Fruit fly (Drosophila melanogaster) Kc167 (cell line): ENCODE data around the gene CG34265.

Experiments used
- Myc ChIP-seq: fragments of >200 bp; optimal IDR thresholded peaks from 2 replicates; lab custom pipeline; 2017; ENCODE audit warnings: missing external identifiers
- Sin3A ChIP-seq: fragments of >200 bp; optimal IDR thresholded peaks from 2 replicates; lab custom pipeline; 2018; ENCODE audit warnings: missing external identifiers
- h ChIP-seq: fragments of >200 bp; optimal IDR thresholded peaks from 3 replicates; lab custom pipeline; 2018; ENCODE audit warnings: missing external identifiers
- insv ChIP-seq: fragments of >200 bp; optimal IDR thresholded peaks from 3 replicates; lab custom pipeline; 2018; ENCODE audit warnings: missing external identifiers
- psq ChIP-seq: fragments of >200 bp; optimal IDR thresholded peaks from 2 replicates; lab custom pipeline; 2017; ENCODE audit warnings: missing external identifiers
- ttk ChIP-seq: sonication (Bioruptor generic); optimal IDR thresholded peaks from 2 replicates; lab custom pipeline; 2017; ENCODE audit warnings: missing external identifiers

The CG34265 gene

dm6 chr3L:3304740-3305139 lies 36.5 kb downstream of the CG34265 start:
- TF ChIP-seq insv (lab: Kevin White, UChicago) (no peak), ttk (lab: Kevin White, UChicago) (no peak), Myc (lab: Kevin White, UChicago) (no peak), Sin3A (lab: Kevin White, UChicago) (no peak), h (no peak), psq (no peak)

dm6 chr3L:3305430-3305829 lies 37.2 kb downstream of the CG34265 start:
- TF ChIP-seq ttk (lab: Kevin White, UChicago): no peak
- no peak for TF ChIP-seq psq
- TF ChIP-seq insv (lab: Kevin White, UChicago): no peak
- TF ChIP-seq Myc (lab: Kevin White, UChicago): no peak
- TF ChIP-seq Sin3A (lab: Kevin White, UChicago): no peak
- TF ChIP-seq h: no peak

dm6 chr3L:3306515-3306914 lies 38.3 kb downstream of the CG34265 start:
- TF ChIP-seq Sin3A (lab: Kevin White, UChicago) (no peak), psq (no peak), ttk (lab: Kevin White, UChicago) (no peak), h (no peak), insv (lab: Kevin White, UChicago) (no peak), Myc (lab: Kevin White, UChicago) (no peak)

dm6 chr3L:3307593-3307992 lies 39.3 kb downstream of the CG34265 start:
- TF ChIP-seq psq (no peak), insv (lab: Kevin White, UChicago) (no peak), Sin3A (lab: Kevin White, UChicago) (no peak), ttk (lab: Kevin White, UChicago) (no peak), Myc (lab: Kevin White, UChicago) (no peak), h (no peak)

dm6 chr3L:3308676-3309613 lies 40.7 kb downstream of the CG34265 start:
- TF ChIP-seq psq (no peak), Sin3A (lab: Kevin White, UChicago) (no peak), h (no peak), insv (lab: Kevin White, UChicago) (no peak), ttk (lab: Kevin White, UChicago) (no peak), Myc (lab: Kevin White, UChicago) (no peak)

dm6 chr3L:3314049-3314448 lies 45.8 kb downstream of the CG34265 start, which contains the start of gene Drsl2:
Gene Drsl2 (plus strand): TSS chr3L:3314349.
- TF ChIP-seq psq: no peak
- TF ChIP-seq Myc (lab: Kevin White, UChicago): no peak
- TF ChIP-seq ttk (lab: Kevin White, UChicago): no peak
- TF ChIP-seq Sin3A (lab: Kevin White, UChicago): no peak
- TF ChIP-seq insv (lab: Kevin White, UChicago): no peak
- TF ChIP-seq h: no peak

dm6 chr3L:3314696-3315095 lies 46.4 kb downstream of the CG34265 start, which contains the start of gene Drsl3:
Gene Drsl3 (plus strand): TSS chr3L:3314996.
- TF ChIP-seq psq (no peak), Sin3A (lab: Kevin White, UChicago) (no peak), ttk (lab: Kevin White, UChicago) (no peak), h (no peak), Myc (lab: Kevin White, UChicago) (no peak), insv (lab: Kevin White, UChicago) (no peak)

dm6 chr3L:3315288-3315687 lies 47.0 kb downstream of the CG34265 start, which contains the start of gene Drsl4:
Gene Drsl4 (plus strand): TSS chr3L:3315620.
- TF ChIP-seq insv (lab: Kevin White, UChicago) (no peak), Myc (lab: Kevin White, UChicago) (no peak), h (no peak), Sin3A (lab: Kevin White, UChicago) (no peak), ttk (lab: Kevin White, UChicago) (no peak), psq (no peak)

- no peak for TF ChIP-seq Myc (lab: Kevin White, UChicago)
- no peak for TF ChIP-seq insv (lab: Kevin White, UChicago)
- no peak for TF ChIP-seq psq
- no peak for TF ChIP-seq Sin3A (lab: Kevin White, UChicago)
- TF ChIP-seq ttk (lab: Kevin White, UChicago): no peak
- TF ChIP-seq h: no peak
Observed at dm6 chr3L:3316441-3316840, 48.2 kb downstream of the CG34265 start, which contains the start of gene Drsl5. Gene Drsl5 (plus strand): TSS chr3L:3316781.
